Fruit fly (Drosophila melanogaster): ENCODE measurements around the gene CG43673.
A peak's percentile ranks its signal among the peaks of the same experiment; 100 is the strongest.

CG43673 gene

DNA sequence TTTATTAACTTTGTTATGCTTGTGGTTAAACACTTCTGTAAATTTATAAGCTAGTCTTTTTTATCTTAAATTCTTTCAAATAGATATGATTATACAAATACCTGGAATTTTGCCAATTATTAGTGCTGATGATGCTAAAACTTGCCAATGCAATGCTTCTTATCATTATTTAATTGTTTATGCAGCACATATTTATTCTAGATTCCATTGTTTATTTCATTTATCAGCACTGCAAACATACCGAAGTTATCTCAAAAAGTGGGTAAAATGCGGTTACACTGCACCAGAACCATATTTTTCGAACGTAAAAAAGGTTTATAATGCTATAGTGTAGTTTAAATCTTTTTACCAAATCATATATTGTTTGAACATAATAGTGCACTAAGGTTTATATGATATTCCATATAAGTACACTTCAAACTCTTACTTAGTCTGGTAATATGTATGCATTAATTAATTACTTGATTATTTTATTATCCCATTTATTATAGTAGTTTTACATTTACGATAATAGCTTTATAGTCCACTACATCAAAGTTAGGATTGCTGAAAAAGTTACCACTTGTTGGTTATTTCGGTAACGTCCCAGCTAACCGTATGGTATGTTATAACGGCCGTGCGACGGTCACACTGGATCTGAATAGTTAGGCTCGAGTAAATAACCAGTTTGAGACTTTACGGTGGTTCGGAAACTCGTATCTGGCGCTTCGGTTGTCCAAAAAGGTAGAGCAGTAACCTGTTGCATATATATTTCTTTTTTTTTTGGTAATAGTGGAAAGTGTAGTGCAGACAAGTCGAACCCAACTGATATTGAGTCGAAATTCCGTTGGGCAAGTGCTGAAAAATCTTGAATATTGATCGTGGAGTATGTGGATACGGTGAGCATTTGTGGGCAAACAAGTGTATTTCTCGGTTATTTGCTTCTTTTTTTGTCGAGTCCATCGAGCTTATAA lies 9.6 kb downstream of the CG43673 start, which contains the start of gene Rhp (continued):
- TF ChIP-seq stwl (tag; optimal IDR thresholded peaks at IDR 0.05) (no peak), CG8478 (optimal IDR thresholded peaks at IDR 0.05) (no peak), psq (GFP tag; optimal IDR thresholded peaks at IDR 0.05) (no peak), CG4707 (GFP tag; optimal IDR thresholded peaks at IDR 0.05) (peak; percentile 62), eyg (GFP tag; optimal IDR thresholded peaks at IDR 0.05) (no peak), ATbp (GFP tag; optimal IDR thresholded peaks at IDR 0.05) (peak; percentile 77), Adf1 (GFP tag; IDR thresholded peaks at IDR 0.05) (no peak), Ravus (GFP tag; IDR thresholded peaks at IDR 0.05) (no peak), en (GFP tag; optimal IDR thresholded peaks at IDR 0.05) (no peak), dmrt99B (tag; optimal IDR thresholded peaks at IDR 0.05) (no peak), Nf-YA (GFP tag; IDR thresholded peaks at IDR 0.05) (no peak), fu2 (GFP tag; optimal IDR thresholded peaks at IDR 0.05) (no peak), YL-1 (GFP tag; optimal IDR thresholded peaks at IDR 0.05) (peak; percentile 43), CG6272 (GFP tag; IDR thresholded peaks at IDR 0.05) (no peak), CG18476 (GFP tag; optimal IDR thresholded peaks at IDR 0.05) (no peak), bbx (GFP tag; IDR thresholded peaks at IDR 0.05; ENCODE audit: partially characterized antibody) (peak; percentile 50; the same call in 1 of the 2 replicates), ro (GFP tag; IDR thresholded peaks at IDR 0.05) (no peak), Sin3A (optimal IDR thresholded peaks at IDR 0.05) (no peak), usp (GFP tag; optimal IDR thresholded peaks at IDR 0.05) (no peak), CG6765 (GFP tag; optimal IDR thresholded peaks at IDR 0.05) (no peak), D19B (GFP tag; optimal IDR thresholded peaks at IDR 0.05) (no peak), Blimp-1 (GFP tag; optimal IDR thresholded peaks at IDR 0.05) (peak; percentile 64), CG1529 (GFP tag; optimal IDR thresholded peaks at IDR 0.05) (peak; percentile 51), CG5953 (GFP tag; IDR thresholded peaks at IDR 0.05) (no peak), danr (GFP tag; IDR thresholded peaks at IDR 0.05) (no peak), disco-r (GFP tag; optimal IDR thresholded peaks at IDR 0.05) (no peak), mirr (GFP tag; optimal IDR thresholded peaks at IDR 0.05) (peak; percentile 30), CG3838 (GFP tag; optimal IDR thresholded peaks at IDR 0.05) (no peak), schlank (tag; optimal IDR thresholded peaks at IDR 0.05) (no peak), nmo (GFP tag; optimal IDR thresholded peaks at IDR 0.05) (no peak), CG10366 (GFP tag; IDR thresholded peaks at IDR 0.05) (no peak), E2f1 (GFP tag; IDR thresholded peaks at IDR 0.05) (no peak; the same call in 1 of the 2 replicates), CG18619 (GFP tag; optimal IDR thresholded peaks at IDR 0.05) (peak; percentile 48), H15 (GFP tag; IDR thresholded peaks at IDR 0.05) (no peak), insv (GFP tag; optimal IDR thresholded peaks at IDR 0.05) (no peak), sima (GFP tag; optimal IDR thresholded peaks at IDR 0.05) (no peak), tll (GFP tag; optimal IDR thresholded peaks at IDR 0.05) (no peak), CG7963 (GFP tag; IDR thresholded peaks at IDR 0.05; ENCODE audit: partially characterized antibody) (no peak), Max (GFP tag; optimal IDR thresholded peaks at IDR 0.05) (peak; percentile 18), cwo (GFP tag; optimal IDR thresholded peaks at IDR 0.05) (no peak), NfI (GFP tag; optimal IDR thresholded peaks at IDR 0.05) (peak; percentile 0), CG18011 (GFP tag; optimal IDR thresholded peaks at IDR 0.05) (no peak), eve (GFP tag; optimal IDR thresholded peaks at IDR 0.05) (no peak), CG11085 (GFP tag; IDR thresholded peaks at IDR 0.05) (no peak), Lim3 (GFP tag; IDR thresholded peaks at IDR 0.05) (no peak), CG7556 (GFP tag; optimal IDR thresholded peaks at IDR 0.05) (peak; percentile 12), HLH54F (GFP tag; optimal IDR thresholded peaks at IDR 0.05) (no peak), tap (tag; optimal IDR thresholded peaks at IDR 0.05) (peak; percentile 69), CG12299 (tag; optimal IDR thresholded peaks at IDR 0.05) (peak; percentile 65), Bdp1 (GFP tag; optimal IDR thresholded peaks at IDR 0.05) (no peak)
